Fruit fly (Drosophila melanogaster): ENCODE data around the gene Cpr78Cc.

Gene Cpr78Cc

dm6 chr3L:21304400-21304799, 4.0 kb downstream of the Cpr78Cc start, which contains the start of the genes CG11309 and CG7632 (continued):
- peak; percentile 98 for TF ChIP-seq CG4707 (GFP tag; optimal IDR thresholded peaks at IDR 0.05)
- TF ChIP-seq CG31388 (GFP tag; optimal IDR thresholded peaks at IDR 0.05), result peak; percentile 95
- peak; percentile 98 for TF ChIP-seq fd102C (GFP tag; optimal IDR thresholded peaks at IDR 0.05)
- peak; percentile 99 for TF ChIP-seq Drgx (GFP tag; IDR thresholded peaks at IDR 0.05)
- peak; percentile 99 for TF ChIP-seq en (GFP tag; optimal IDR thresholded peaks at IDR 0.05)
- peak; percentile 99 for TF ChIP-seq CG13624 (GFP tag; optimal IDR thresholded peaks at IDR 0.05)
- TF ChIP-seq tna (GFP tag; IDR thresholded peaks at IDR 0.05; ENCODE audit: partially characterized antibody), result 0 out of 2 replicates have a peak, but pooled peaks have one; percentile 29
- peak; percentile 100 for TF ChIP-seq CG3281 (GFP tag; optimal IDR thresholded peaks at IDR 0.05)
- TF ChIP-seq Spps (tag; optimal IDR thresholded peaks at IDR 0.05), result peak; percentile 100
- peak; percentile 93 for TF ChIP-seq psq (GFP tag; optimal IDR thresholded peaks at IDR 0.05)
- peak; percentile 99 for TF ChIP-seq CG1529 (GFP tag; optimal IDR thresholded peaks at IDR 0.05)
- peak; percentile 36; the same call in 1 of the 2 replicates for TF ChIP-seq hbn (GFP tag; IDR thresholded peaks at IDR 0.05; ENCODE audit: partially characterized antibody)
- peak; percentile 97 for TF ChIP-seq her (GFP tag; optimal IDR thresholded peaks at IDR 0.05)
- peak; percentile 81 for TF ChIP-seq CG10321 (GFP tag; IDR thresholded peaks at IDR 0.05)
- peak; percentile 93 for TF ChIP-seq dimm (GFP tag; IDR thresholded peaks at IDR 0.05)
- TF ChIP-seq CG2129 (GFP tag; IDR thresholded peaks at IDR 0.05; ENCODE audit: partially characterized antibody), result no peak
- TF ChIP-seq vnd (GFP tag; IDR thresholded peaks at IDR 0.05; ENCODE audit: partially characterized antibody), result no peak
- TF ChIP-seq otp (GFP tag; IDR thresholded peaks at IDR 0.05), result peak; percentile 98
- TF ChIP-seq Ptx1 (GFP tag; IDR thresholded peaks at IDR 0.05), result peak; percentile 96
- peak; percentile 96 for TF ChIP-seq Nf-YC (tag; optimal IDR thresholded peaks at IDR 0.05)
- peak; percentile 94 for TF ChIP-seq slbo (GFP tag; IDR thresholded peaks at IDR 0.05)
- peak; percentile 66 for TF ChIP-seq CG11560 (tag; IDR thresholded peaks at IDR 0.05)
- peak; percentile 40; the same call in 1 of the 2 replicates for TF ChIP-seq dan (GFP tag; IDR thresholded peaks at IDR 0.05)
- peak; percentile 100 for TF ChIP-seq CG7271 (tag; optimal IDR thresholded peaks at IDR 0.05)
- peak; percentile 94 for TF ChIP-seq gsb (GFP tag; IDR thresholded peaks at IDR 0.05)
- peak; percentile 99 for TF ChIP-seq kah (GFP tag; optimal IDR thresholded peaks at IDR 0.05)
- TF ChIP-seq cg (GFP tag; optimal IDR thresholded peaks at IDR 0.05), result peak; percentile 29
- TF ChIP-seq tap (tag; optimal IDR thresholded peaks at IDR 0.05), result peak; percentile 100
- TF ChIP-seq HmgD (GFP tag; optimal IDR thresholded peaks at IDR 0.05), result peak; percentile 97
- peak; percentile 99 for TF ChIP-seq CG7556 (GFP tag; optimal IDR thresholded peaks at IDR 0.05)
- peak; percentile 100 for TF ChIP-seq lab (GFP tag; optimal IDR thresholded peaks at IDR 0.05)
- TF ChIP-seq CG9817 (tag; optimal IDR thresholded peaks at IDR 0.05), result peak; percentile 99
- TF ChIP-seq Six4 (GFP tag; optimal IDR thresholded peaks at IDR 0.05), result peak; percentile 99
- peak; percentile 89 for TF ChIP-seq klu (GFP tag; IDR thresholded peaks at IDR 0.05)
- TF ChIP-seq eyg (GFP tag; optimal IDR thresholded peaks at IDR 0.05), result peak; percentile 98
- TF ChIP-seq CG12391 (tag; optimal IDR thresholded peaks at IDR 0.05), result peak; percentile 100
- peak; percentile 99 for TF ChIP-seq schlank (tag; optimal IDR thresholded peaks at IDR 0.05)
- TF ChIP-seq CG16863 (GFP tag; optimal IDR thresholded peaks at IDR 0.05), result peak; percentile 98
- peak; percentile 100 for TF ChIP-seq CG10147 (GFP tag; optimal IDR thresholded peaks at IDR 0.05)
- TF ChIP-seq tio (GFP tag; optimal IDR thresholded peaks at IDR 0.05), result peak; percentile 94
- TF ChIP-seq Sry-β (GFP tag; optimal IDR thresholded peaks at IDR 0.05), result peak; percentile 81
- peak; percentile 93 for TF ChIP-seq CG17612 (GFP tag; IDR thresholded peaks at IDR 0.05)
- peak; percentile 99 for TF ChIP-seq ara (GFP tag; IDR thresholded peaks at IDR 0.05)
- TF ChIP-seq CG18619 (GFP tag; optimal IDR thresholded peaks at IDR 0.05), result peak; percentile 99
- TF ChIP-seq Scr (GFP tag; IDR thresholded peaks at IDR 0.05; ENCODE audit: partially characterized antibody), result peak; percentile 39
- peak; percentile 97 for TF ChIP-seq bowl (GFP tag; IDR thresholded peaks at IDR 0.05)
- peak; percentile 83 for TF ChIP-seq CG4404 (GFP tag; IDR thresholded peaks at IDR 0.05)
- TF ChIP-seq CG6854 (GFP tag; optimal IDR thresholded peaks at IDR 0.05), result peak; percentile 100
- peak; percentile 96 for TF ChIP-seq emc (GFP tag; optimal IDR thresholded peaks at IDR 0.05)
- TF ChIP-seq Antp (GFP tag; optimal IDR thresholded peaks at IDR 0.05), result peak; percentile 97
- peak; percentile 98 for TF ChIP-seq CG10462 (GFP tag; optimal IDR thresholded peaks at IDR 0.05)
